Fruit fly (Drosophila melanogaster): ENCODE results near the gene pot.

DNA sequence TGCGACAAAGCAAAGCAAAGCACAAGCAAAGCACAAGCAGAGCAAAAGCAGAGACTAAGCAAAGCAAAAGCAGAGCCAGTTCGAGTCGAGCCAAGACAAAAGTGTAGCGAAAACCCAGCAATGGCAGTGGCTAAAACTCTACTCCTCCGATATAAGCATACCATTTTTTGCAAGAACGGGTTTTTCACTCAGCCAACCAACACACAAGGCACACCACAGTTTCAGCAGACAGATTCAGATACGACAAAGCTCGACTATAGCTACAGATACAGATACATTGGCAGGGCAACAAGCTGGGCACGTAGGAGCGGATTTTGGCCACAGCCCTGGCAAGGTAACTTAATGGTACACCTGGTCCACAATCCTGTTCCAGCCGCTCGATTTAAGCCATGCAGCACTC, 3.5 kb downstream of the pot start:
- TF ChIP-seq kay (GFP tag; ENCODE audit: borderline replicate concordance), result no peak
- TF ChIP-seq CG11617 (GFP tag; optimal IDR thresholded peaks at IDR 0.05), result no peak
- no peak for TF ChIP-seq CG1620 (GFP tag; optimal IDR thresholded peaks at IDR 0.05)
